Worm (Caenorhabditis elegans) whole organism, L1 larva: Measurements from ENCODE around the gene F59B1.2.
A peak's percentile ranks its signal among the peaks of the same experiment; 100 is the strongest.
"Not testable (repeated sequence)": the region's sequence is repeated elsewhere in the genome, so short reads cannot be mapped to it uniquely, and the experiment has no call there.

Source experiments
- C04F5.9 ChIP-seq: sonication (generic microtip); optimal IDR thresholded peaks from 2 replicates; lab custom pipeline; 2016; ENCODE audit warnings: missing genetic modification characterization, missing compliant biosample characterization
- C34B4.2 ChIP-seq: sonication (generic microtip); optimal IDR thresholded peaks from 2 replicates; lab custom pipeline; 2017; ENCODE audit warnings: mild to moderate bottlenecking, missing genetic modification characterization, missing compliant biosample characterization
- aha-1 ChIP-seq: fragments of 150-350 bp; optimal IDR thresholded peaks from 2 replicates; lab custom pipeline; 2014; ENCODE audit warnings: missing biosample characterization, missing genetic modification characterization
- ama-1 ChIP-seq: fragments of 150-350 bp; optimal IDR thresholded peaks from 2 replicates; lab custom pipeline; 2014
- blmp-1 ChIP-seq: fragments of 150-350 bp; optimal IDR thresholded peaks from 2 replicates; lab custom pipeline; 2014; ENCODE audit warnings: missing biosample characterization, missing genetic modification characterization
- ceh-8 ChIP-seq: fragments of 200-800 bp; sonication (Bioruptor generic); optimal IDR thresholded peaks from 2 replicates; lab custom pipeline; 2018; ENCODE audit warnings: mild to moderate bottlenecking, missing genetic modification characterization, moderate library complexity, missing compliant biosample characterization
- ceh-82 ChIP-seq, 3 experiments: fragments of 150-350 bp in 1 of 3; sonication (generic microtip) in 2 of 3; optimal IDR thresholded peaks; 2 replicates each; lab custom pipeline; 2014 to 2017; ENCODE audit warnings: missing biosample characterization in 3 of 3, missing genetic modification characterization in 3 of 3
- ceh-88 ChIP-seq: fragments of 200-800 bp; sonication (Bioruptor generic); IDR thresholded peaks from 2 replicates; pipeline ENCODE4 v1.3.6; 2022; ENCODE audit warnings: missing genetic modification characterization, missing compliant biosample characterization
- dpl-1 ChIP-seq, 3 experiments: fragments of 150-350 bp in 2 of 3; sonication (generic microtip) in 1 of 3; optimal IDR thresholded peaks; 2 replicates each; lab custom pipeline; 2014 to 2017; ENCODE audit warnings: missing biosample characterization in 3 of 3, missing genetic modification characterization in 3 of 3, missing genetic modification reagents in 3 of 3
- efl-3 ChIP-seq: fragments of 200-800 bp; sonication (Bioruptor generic); optimal IDR thresholded peaks from 2 replicates; lab custom pipeline; 2018; ENCODE audit warnings: mild to moderate bottlenecking, missing genetic modification characterization, missing compliant biosample characterization
- elt-3 ChIP-seq, 6 experiments: fragments of 150-350 bp in 1 of 6; sonication (generic microtip); optimal IDR thresholded peaks; 2 replicates each; lab custom pipeline; 2017 to 2018; ENCODE audit warnings: missing biosample characterization in 6 of 6, missing genetic modification characterization in 6 of 6, inconsistent platforms in 1 of 6
- ets-5 ChIP-seq: fragments of 200-800 bp; sonication (Bioruptor generic); IDR thresholded peaks from 2 replicates; pipeline ENCODE4 v1.3.6; 2022; ENCODE audit warnings: missing genetic modification characterization, missing compliant biosample characterization
- fkh-8 ChIP-seq: sonication (generic microtip); optimal IDR thresholded peaks from 2 replicates; lab custom pipeline; 2016; ENCODE audit warnings: mild to moderate bottlenecking, missing genetic modification characterization, missing compliant biosample characterization
- hlh-17 ChIP-seq: fragments of 200-800 bp; sonication (Bioruptor generic); optimal IDR thresholded peaks from 2 replicates; lab custom pipeline; 2018; ENCODE audit warnings: missing genetic modification characterization, mild to moderate bottlenecking, missing compliant biosample characterization, moderate library complexity, borderline replicate concordance
- hpl-2 ChIP-seq: fragments of 150-350 bp; optimal IDR thresholded peaks from 2 replicates; lab custom pipeline; 2014; ENCODE audit warnings: missing biosample characterization, missing genetic modification reagents, missing genetic modification characterization
- lin-14 ChIP-seq: fragments of 200-800 bp; sonication (Bioruptor generic); optimal IDR thresholded peaks from 2 replicates; lab custom pipeline; 2018; ENCODE audit warnings: mild to moderate bottlenecking, missing genetic modification characterization, moderate library complexity, missing compliant biosample characterization
- lin-35 ChIP-seq, 2 experiments: fragments of 150-350 bp; optimal IDR thresholded peaks; 2 replicates each; lab custom pipeline; 2014; ENCODE audit warnings: missing biosample characterization in 2 of 2, missing genetic modification characterization in 2 of 2, missing genetic modification reagents in 2 of 2
- lsy-2 ChIP-seq, 2 experiments: fragments of 150-350 bp; optimal IDR thresholded peaks; 2 replicates each; lab custom pipeline; 2014; ENCODE audit warnings: missing biosample characterization in 2 of 2, missing genetic modification characterization in 2 of 2
- mdl-1 ChIP-seq, 2 experiments: fragments of 150-350 bp; optimal IDR thresholded peaks; 2 replicates each; lab custom pipeline; 2014 to 2017; ENCODE audit warnings: missing biosample characterization in 2 of 2, missing genetic modification characterization in 2 of 2, inconsistent platforms in 1 of 2
- nhr-19 ChIP-seq: fragments of 200-800 bp; sonication (Bioruptor generic); conservative IDR thresholded peaks from 2 replicates; pipeline ENCODE4 v1.3.6; 2022; ENCODE audit warnings: missing genetic modification characterization, missing compliant biosample characterization
- nhr-20 ChIP-seq: sonication (generic microtip); optimal IDR thresholded peaks from 2 replicates; lab custom pipeline; 2016; ENCODE audit warnings: mild to moderate bottlenecking, missing genetic modification characterization, missing compliant biosample characterization
- nhr-71 ChIP-seq: sonication (generic microtip); optimal IDR thresholded peaks from 2 replicates; lab custom pipeline; 2016; ENCODE audit warnings: mild to moderate bottlenecking, missing genetic modification characterization, moderate library complexity, missing compliant biosample characterization
- nhr-85 ChIP-seq: sonication (generic microtip); peaks from one replicate; lab custom pipeline; 2016; ENCODE audit warnings: missing genetic modification characterization, inconsistent platforms, missing compliant biosample characterization
- nhr-90 ChIP-seq: sonication (generic microtip); optimal IDR thresholded peaks from 2 replicates; lab custom pipeline; 2016; ENCODE audit warnings: mild to moderate bottlenecking, missing genetic modification characterization, missing compliant biosample characterization; ENCODE audit not compliant: poor library complexity
- pag-3 ChIP-seq: sonication (generic microtip); optimal IDR thresholded peaks from 2 replicates; lab custom pipeline; 2017; ENCODE audit warnings: missing genetic modification characterization, mild to moderate bottlenecking, missing compliant biosample characterization, antibody characterized with exemption, borderline replicate concordance; ENCODE audit not compliant: insufficient read depth
- rnt-1 ChIP-seq: sonication (generic microtip); optimal IDR thresholded peaks from 2 replicates; lab custom pipeline; 2016; ENCODE audit warnings: mild to moderate bottlenecking, missing genetic modification characterization, moderate library complexity, missing compliant biosample characterization
- snpc-4 ChIP-seq: fragments of 150-350 bp; optimal IDR thresholded peaks from 2 replicates; lab custom pipeline; 2014; ENCODE audit warnings: missing biosample characterization, missing genetic modification characterization
- snu-23 ChIP-seq: sonication (generic microtip); optimal IDR thresholded peaks from 2 replicates; lab custom pipeline; 2016; ENCODE audit warnings: missing genetic modification characterization, missing compliant biosample characterization
- sox-4 ChIP-seq: sonication (generic microtip); optimal IDR thresholded peaks from 2 replicates; lab custom pipeline; 2016; ENCODE audit warnings: missing genetic modification characterization, missing compliant biosample characterization
- sptf-1 ChIP-seq: fragments of 150-350 bp; optimal IDR thresholded peaks from 2 replicates; lab custom pipeline; 2014; ENCODE audit warnings: missing biosample characterization, missing genetic modification characterization
- tbx-2 ChIP-seq: sonication (generic microtip); optimal IDR thresholded peaks from 2 replicates; lab custom pipeline; 2016; ENCODE audit warnings: missing genetic modification characterization, missing compliant biosample characterization
- tlp-1 ChIP-seq: fragments of 150-350 bp; optimal IDR thresholded peaks from 2 replicates; lab custom pipeline; 2014; ENCODE audit warnings: missing biosample characterization, missing genetic modification characterization
- unc-130 ChIP-seq: fragments of 150-350 bp; optimal IDR thresholded peaks from 2 replicates; lab custom pipeline; 2017; ENCODE audit warnings: missing biosample characterization, missing genetic modification characterization, inconsistent platforms
- unc-30 ChIP-seq: sonication (generic microtip); optimal IDR thresholded peaks from 2 replicates; lab custom pipeline; 2017; ENCODE audit warnings: missing biosample characterization, missing genetic modification characterization
- unc-86 ChIP-seq: sonication (generic microtip); optimal IDR thresholded peaks from 2 replicates; lab custom pipeline; 2016; ENCODE audit warnings: missing genetic modification characterization, missing compliant biosample characterization
- unc-98 ChIP-seq: fragments of 200-800 bp; sonication (Bioruptor generic); IDR thresholded peaks from 2 replicates; pipeline ENCODE4 v1.3.6; 2022; ENCODE audit warnings: missing genetic modification characterization, missing compliant biosample characterization
- vab-15 ChIP-seq: sonication (generic microtip); optimal IDR thresholded peaks from 2 replicates; lab custom pipeline; 2017; ENCODE audit warnings: missing genotype, mild to moderate bottlenecking, missing genetic modification characterization, missing compliant biosample characterization
- xbp-1 ChIP-seq: sonication (generic microtip); optimal IDR thresholded peaks from 2 replicates; lab custom pipeline; 2016; ENCODE audit warnings: missing genetic modification characterization, missing compliant biosample characterization
- zag-1 ChIP-seq: fragments of 150-350 bp; optimal IDR thresholded peaks from 2 replicates; lab custom pipeline; 2014; ENCODE audit warnings: missing biosample characterization, missing genetic modification characterization
- zip-4 ChIP-seq: fragments of 200-800 bp; sonication (Bioruptor generic); optimal IDR thresholded peaks from 2 replicates; lab custom pipeline; 2018; ENCODE audit warnings: mild to moderate bottlenecking, missing genetic modification characterization, moderate library complexity, missing compliant biosample characterization

The F59B1.2 gene

DNA sequence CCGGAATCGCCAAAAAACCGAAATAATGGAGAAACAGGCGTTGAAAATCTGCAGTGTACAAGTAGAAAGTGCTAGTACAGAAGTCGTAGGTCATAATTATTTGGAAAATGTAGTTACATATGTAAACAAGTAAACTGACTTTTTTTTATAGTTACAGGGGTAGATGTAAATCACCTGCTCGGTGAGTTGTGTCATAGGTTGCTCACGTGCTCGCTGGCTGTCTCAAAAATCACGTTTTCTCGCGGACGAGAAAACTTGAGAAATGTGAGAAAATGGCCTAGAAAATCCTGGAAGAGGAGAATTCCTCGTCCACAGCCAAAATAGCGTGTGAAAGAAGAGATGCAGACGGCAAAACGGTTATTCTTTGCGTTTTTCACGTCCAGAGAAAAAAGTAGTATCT is 36.1 kb upstream of the F59B1.2 start, which contains the start of gene srh-212:
Gene srh-212 (minus strand): TSS at position 101 of the 400 bp plus-strand sequence.
- not testable (repeated sequence) for TF ChIP-seq zip-4; unc-98 (GFP tag; lab: Robert Waterston, UW); unc-86

DNA sequence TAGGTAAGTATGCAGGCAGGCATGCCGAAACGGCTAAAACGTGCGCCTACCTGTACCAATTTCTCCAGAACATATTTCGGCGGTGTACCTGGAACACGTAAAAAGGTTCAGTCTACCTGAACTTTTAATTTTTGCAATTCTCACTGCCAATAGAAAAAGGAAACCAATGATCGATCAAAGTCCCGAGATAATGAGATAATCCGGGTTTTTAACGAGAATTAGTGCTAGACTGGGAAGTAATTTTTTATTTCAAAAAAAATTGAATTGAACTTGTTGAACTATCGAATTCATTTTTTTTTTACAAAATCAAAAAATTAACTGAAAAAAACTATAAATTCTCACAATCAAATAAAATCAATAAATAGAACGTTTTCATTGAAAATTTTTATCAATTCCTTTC is 32.6 kb upstream of the F59B1.2 start, which contains the start of gene T22F3.7:
Gene T22F3.7 (minus strand): TSS at position 101 of the 400 bp plus-strand sequence.
- TF ChIP-seq efl-3 (GFP tag; lab: Kevin White, UChicago) (no peak), nhr-19 (no peak), dpl-1 (GFP tag; optimal IDR thresholded peaks at IDR 0.05; lab: Kevin White, UChicago) (no peak), pag-3 (no peak), ceh-88 (GFP tag; lab: Robert Waterston, UW) (no peak), aha-1 (no peak), nhr-85 (no peak), ceh-82 (tag; optimal IDR thresholded peaks at IDR 0.05; lab: Kevin White, UChicago) (no peak), vab-15 (tag; lab: Kevin White, UChicago) (no peak), rnt-1 (tag; lab: Kevin White, UChicago) (no peak), hlh-17 (GFP tag; lab: Kevin White, UChicago) (no peak), tbx-2 (tag; lab: Kevin White, UChicago) (no peak), elt-3 (tag; optimal IDR thresholded peaks at IDR 0.05; lab: Kevin White, UChicago) (no peak)

DNA sequence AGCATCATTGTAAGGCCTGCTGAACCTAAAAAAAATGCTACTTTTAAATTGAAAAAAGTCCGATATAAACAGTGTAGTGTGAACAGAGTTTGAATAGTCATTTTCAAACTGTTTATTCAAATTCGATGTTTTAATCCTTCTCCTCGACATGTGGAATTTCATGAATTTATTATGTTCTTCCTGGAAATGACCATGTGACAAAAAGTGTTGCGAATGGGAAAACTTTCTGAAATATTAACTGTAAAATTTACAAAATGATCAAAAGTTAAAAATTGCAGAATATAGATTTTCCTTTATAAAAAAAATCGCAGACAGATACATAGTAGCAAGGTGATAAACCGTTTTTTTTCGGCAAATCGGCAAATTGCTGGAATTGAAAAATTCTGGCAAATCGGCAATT is 27.8 kb upstream of the F59B1.2 start, which contains the start of gene T22F3.8:
Gene T22F3.8 (minus strand): TSS at position 101 of the 400 bp plus-strand sequence.
- TF ChIP-seq aha-1: no peak
- no peak for TF ChIP-seq nhr-90
- no peak for TF ChIP-seq fkh-8 (tag; lab: Kevin White, UChicago)
- no peak for TF ChIP-seq zag-1 (tag; lab: Kevin White, UChicago)
- TF ChIP-seq unc-30 (tag; lab: Kevin White, UChicago): no peak
- TF ChIP-seq hpl-2 (GFP tag; lab: Kevin White, UChicago): no peak
- TF ChIP-seq tlp-1 (tag; lab: Kevin White, UChicago): no peak
- no peak for TF ChIP-seq ets-5
- no peak for TF ChIP-seq ama-1
- no peak for TF ChIP-seq lin-14 (GFP tag; lab: Kevin White, UChicago)
- TF ChIP-seq unc-130 (tag; lab: Kevin White, UChicago): no peak
- TF ChIP-seq C04F5.9 (tag; lab: Kevin White, UChicago): no peak
- no peak for TF ChIP-seq snu-23 (GFP tag; lab: Kevin White, UChicago)
- TF ChIP-seq xbp-1 (tag; lab: Kevin White, UChicago): no peak
- no peak for TF ChIP-seq tbx-2 (tag; lab: Kevin White, UChicago)
- no peak for TF ChIP-seq sox-4 (tag; lab: Kevin White, UChicago)
- TF ChIP-seq hlh-17 (GFP tag; lab: Kevin White, UChicago): no peak

ce11 chrV:3606391-3606790 is 26.8 kb upstream of the F59B1.2 start:
- TF ChIP-seq xbp-1 (tag; lab: Kevin White, UChicago): no peak
- peak; percentile 68 for TF ChIP-seq blmp-1 (tag; lab: Kevin White, UChicago)
- TF ChIP-seq nhr-71 (tag; lab: Kevin White, UChicago): no peak
- TF ChIP-seq nhr-19: peak; percentile 40
- peak; percentile 39 for TF ChIP-seq unc-130 (tag; lab: Kevin White, UChicago)
- peak in 1 of 2 experiments; percentile 25 for TF ChIP-seq lin-35 (GFP tag; optimal IDR thresholded peaks at IDR 0.05; lab: Kevin White, UChicago)
- TF ChIP-seq lsy-2 (tag; optimal IDR thresholded peaks at IDR 0.05; lab: Kevin White, UChicago): peak in 1 of 2 experiments; percentile 11
- TF ChIP-seq nhr-90: peak; percentile 2
- peak; percentile 67 for TF ChIP-seq nhr-20
- TF ChIP-seq ceh-88 (GFP tag; lab: Robert Waterston, UW): no peak
- peak in 3 of 6 experiments; percentile 49 to 94 (median 67) for TF ChIP-seq elt-3 (tag; optimal IDR thresholded peaks at IDR 0.05; lab: Kevin White, UChicago)
- peak; percentile 21 for TF ChIP-seq nhr-85
- TF ChIP-seq tbx-2 (tag; lab: Kevin White, UChicago): no peak
- no peak for TF ChIP-seq ceh-8 (GFP tag; lab: Kevin White, UChicago)
- TF ChIP-seq snpc-4 (tag; lab: Kevin White, UChicago): no peak
- peak in 1 of 2 experiments; percentile 52 for TF ChIP-seq mdl-1 (tag; optimal IDR thresholded peaks at IDR 0.05; lab: Kevin White, UChicago)
- TF ChIP-seq sptf-1: no peak
- no peak for TF ChIP-seq C34B4.2 (tag; lab: Kevin White, UChicago)
